Worm (Caenorhabditis elegans) whole organism, young adult: ENCODE results near the gene T28C6.7.

Source experiments
- D2030.7 ChIP-seq: fragments of 200-800 bp; sonication (Bioruptor generic); IDR thresholded peaks from 2 replicates; pipeline ENCODE4 v1.3.6; 2022; ENCODE audit warnings: missing genetic modification reagents, missing genetic modification characterization, missing compliant biosample characterization
- F49E8.2 ChIP-seq: sonication (generic microtip); optimal IDR thresholded peaks from 3 replicates; lab custom pipeline; 2017; ENCODE audit warnings: missing genetic modification characterization, mild to moderate bottlenecking, missing compliant biosample characterization, antibody characterized with exemption, moderate library complexity; ENCODE audit not compliant: insufficient read depth
- attf-3 ChIP-seq: fragments of 200-800 bp; sonication (Bioruptor generic); conservative IDR thresholded peaks from 2 replicates; pipeline ENCODE4 v1.3.6; 2022; ENCODE audit warnings: missing genetic modification reagents, missing genetic modification characterization, missing compliant biosample characterization
- dpl-1 ChIP-seq: fragments of 150-350 bp; optimal IDR thresholded peaks from 2 replicates; lab custom pipeline; 2014; ENCODE audit warnings: missing biosample characterization, missing genetic modification reagents, missing genetic modification characterization
- lin-35 ChIP-seq, 3 experiments: fragments of 150-350 bp in 2 of 3; sonication (generic microtip) in 1 of 3; optimal IDR thresholded peaks; 2 replicates each; lab custom pipeline; 2014 to 2018; ENCODE audit warnings: missing biosample characterization in 3 of 3, missing genetic modification characterization in 3 of 3, missing genetic modification reagents in 3 of 3
- madf-6 ChIP-seq: fragments of 200-800 bp; sonication (Bioruptor generic); IDR thresholded peaks from 2 replicates; pipeline ENCODE4 v1.3.6; 2022; ENCODE audit warnings: missing genetic modification reagents, missing genetic modification characterization, missing compliant biosample characterization
- rec-8 ChIP-seq, 2 experiments: sonication (generic microtip); optimal IDR thresholded peaks; 2 replicates each; lab custom pipeline; 2016; ENCODE audit warnings: mild to moderate bottlenecking in 2 of 2, missing genetic modification characterization in 2 of 2, missing genetic modification reagents in 2 of 2, missing genotype in 2 of 2, missing biosample characterization in 1 of 2, missing compliant biosample characterization in 1 of 2, moderate library complexity in 1 of 2
- snpc-3.4 ChIP-seq: sonication (generic microtip); optimal IDR thresholded peaks from 2 replicates; lab custom pipeline; 2017; ENCODE audit warnings: missing genetic modification characterization, mild to moderate bottlenecking, missing compliant biosample characterization, antibody characterized with exemption, moderate library complexity, missing genotype, missing genetic modification reagents
- snpc-4 ChIP-seq, 5 experiments: fragments of 150-350 bp in 1 of 5; sonication (generic microtip) in 4 of 5; optimal IDR thresholded peaks; 2 replicates each; lab custom pipeline; 2014 to 2018; ENCODE audit warnings: missing genetic modification characterization in 5 of 5, missing biosample characterization in 3 of 5, antibody characterized with exemption in 2 of 5, mild to moderate bottlenecking in 2 of 5, missing compliant biosample characterization in 2 of 5, missing genotype in 2 of 5, moderate library complexity in 2 of 5, missing genetic modification reagents in 1 of 5
- tlf-1 ChIP-seq: fragments of 200-800 bp; sonication (Bioruptor generic); optimal IDR thresholded peaks from 2 replicates; lab custom pipeline; 2018; ENCODE audit warnings: mild to moderate bottlenecking, missing genetic modification characterization, missing compliant biosample characterization
- xnd-1 ChIP-seq: sonication (generic microtip); optimal IDR thresholded peaks from 2 replicates; lab custom pipeline; 2016; ENCODE audit warnings: missing genotype, missing genetic modification reagents, missing genetic modification characterization, missing compliant biosample characterization
- ztf-18 ChIP-seq: sonication (generic microtip); optimal IDR thresholded peaks from 2 replicates; lab custom pipeline; 2016; ENCODE audit warnings: missing genotype, mild to moderate bottlenecking, missing genetic modification characterization, missing compliant biosample characterization

The T28C6.7 gene

DNA sequence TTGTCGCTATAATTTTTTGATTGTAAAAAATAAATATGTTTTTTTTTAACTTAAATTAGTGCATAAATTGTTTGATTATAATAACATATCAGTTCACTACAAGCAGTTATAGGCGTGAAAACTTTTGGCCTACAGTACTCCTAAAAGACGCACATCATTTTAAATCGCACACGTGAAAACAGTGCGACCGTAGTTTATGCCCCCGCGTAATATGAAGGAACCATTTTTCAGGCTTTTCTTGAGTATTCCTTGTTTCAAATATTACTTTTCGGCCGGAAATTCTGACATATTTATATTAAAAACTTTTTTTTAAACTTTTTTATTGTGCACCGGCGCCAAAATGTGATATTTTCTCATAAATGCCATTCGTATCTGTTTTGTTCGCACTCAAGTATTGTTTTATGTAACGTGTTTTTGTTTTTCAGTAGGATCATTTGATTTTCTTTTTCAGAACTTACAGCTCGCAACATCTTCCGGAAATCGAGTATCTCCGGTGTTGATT, 61.0 kb downstream of the T28C6.7 start, which contains the start of gene oma-1 (continued):
- peak; percentile 99 for TF ChIP-seq madf-6 (GFP tag; lab: Robert Waterston, UW)
- TF ChIP-seq dpl-1 (GFP tag; lab: Kevin White, UChicago): peak; percentile 83
- peak; percentile 49 for TF ChIP-seq ztf-18 (tag; lab: Kevin White, UChicago)
- peak; percentile 78 for TF ChIP-seq tlf-1 (GFP tag; lab: Kevin White, UChicago)
- TF ChIP-seq snpc-3.4 (tag; lab: Kevin White, UChicago): peak; percentile 82
- TF ChIP-seq xnd-1: peak; percentile 95
- peak; percentile 56; the same call in 1 of the 2 replicates for TF ChIP-seq attf-3
- TF ChIP-seq lin-35 (GFP tag; optimal IDR thresholded peaks at IDR 0.05; lab: Kevin White, UChicago): peak in 1 of 3 experiments; percentile 64
- no peak for TF ChIP-seq rec-8 (tag; optimal IDR thresholded peaks at IDR 0.05; lab: Kevin White, UChicago)
- no peak for TF ChIP-seq snpc-4 (GFP tag; optimal IDR thresholded peaks at IDR 0.05; lab: Kevin White, UChicago)
- TF ChIP-seq snpc-4 (tag; optimal IDR thresholded peaks at IDR 0.05; lab: Kevin White, UChicago): peak in 2 of 4 experiments; percentile 10 to 36
- TF ChIP-seq F49E8.2 (tag; lab: Kevin White, UChicago): peak; percentile 88
- TF ChIP-seq D2030.7 (GFP tag; lab: Robert Waterston, UW): peak; percentile 88
